Fruit fly (Drosophila melanogaster) whole organism, embryonic: ENCODE measurements around the gene Snx27.

Experiments
- Abd-B ChIP-seq: fragments of 200-800 bp; sonication (Bioruptor generic); optimal IDR thresholded peaks from 2 replicates; lab custom pipeline; 2018; ENCODE audit warnings: missing biosample characterization, mild to moderate bottlenecking, missing genetic modification characterization, moderate library complexity
- Atf6 ChIP-seq: fragments of 200-800 bp; sonication (Bioruptor generic); IDR thresholded peaks from 2 replicates; pipeline ENCODE4 v1.3.6; 2022; ENCODE audit warnings: missing biosample characterization, missing genetic modification characterization
- CG10147 ChIP-seq: fragments of 200-800 bp; sonication (Bioruptor generic); optimal IDR thresholded peaks from 2 replicates; lab custom pipeline; 2019; ENCODE audit warnings: missing biosample characterization, mild to moderate bottlenecking, missing genetic modification characterization, moderate library complexity
- CG10209 ChIP-seq: fragments of 200-800 bp; sonication (Bioruptor generic); optimal IDR thresholded peaks from 3 replicates; lab custom pipeline; 2017; ENCODE audit warnings: missing biosample characterization, mild to moderate bottlenecking, missing genetic modification characterization, missing genetic modification reagents
- CG11085 ChIP-seq: fragments of 200-800 bp; sonication (Bioruptor generic); IDR thresholded peaks from 2 replicates; pipeline ENCODE4 v1.3.6; 2022; ENCODE audit warnings: missing biosample characterization, missing genetic modification characterization
- CG12071 ChIP-seq: fragments of 200-800 bp; sonication (Bioruptor generic); optimal IDR thresholded peaks from 3 replicates; lab custom pipeline; 2018; ENCODE audit warnings: missing biosample characterization, mild to moderate bottlenecking, missing genetic modification characterization
- CG12104 ChIP-seq: fragments of 200-800 bp; sonication (Bioruptor generic); optimal IDR thresholded peaks from 3 replicates; lab custom pipeline; 2016; ENCODE audit warnings: missing biosample characterization, missing genetic modification characterization
- CG12155 ChIP-seq: fragments of 200-800 bp; sonication (Bioruptor generic); optimal IDR thresholded peaks from 3 replicates; lab custom pipeline; 2016; ENCODE audit warnings: missing biosample characterization, missing genetic modification characterization
- CG12659 ChIP-seq: fragments of 200-800 bp; sonication (Bioruptor generic); optimal IDR thresholded peaks from 3 replicates; lab custom pipeline; 2017; ENCODE audit warnings: mild to moderate bottlenecking, missing biosample characterization, missing genetic modification reagents, missing genetic modification characterization
- CG12942 ChIP-seq: fragments of 200-800 bp; sonication (Bioruptor generic); optimal IDR thresholded peaks from 3 replicates; lab custom pipeline; 2016; ENCODE audit warnings: missing biosample characterization, missing genetic modification characterization
- CG14710 ChIP-seq: fragments of 200-800 bp; sonication (Bioruptor generic); optimal IDR thresholded peaks from 3 replicates; lab custom pipeline; 2019; ENCODE audit warnings: missing biosample characterization, mild to moderate bottlenecking, missing genetic modification characterization, moderate library complexity
- CG16779 ChIP-seq: fragments of 200-800 bp; sonication (Bioruptor generic); IDR thresholded peaks from 2 replicates; pipeline ENCODE4 v1.3.6; 2022; ENCODE audit warnings: missing biosample characterization, missing genetic modification characterization
- CG17359 ChIP-seq: fragments of 200-800 bp; sonication (Bioruptor generic); optimal IDR thresholded peaks from 3 replicates; lab custom pipeline; 2018; ENCODE audit warnings: missing biosample characterization, mild to moderate bottlenecking, missing genetic modification characterization, moderate library complexity
- CG18764 ChIP-seq: fragments of 200-800 bp; sonication (Bioruptor generic); optimal IDR thresholded peaks from 3 replicates; lab custom pipeline; 2016; ENCODE audit warnings: missing biosample characterization, missing genetic modification characterization
- CG2120 ChIP-seq: fragments of 200-800 bp; sonication (Bioruptor generic); optimal IDR thresholded peaks from 3 replicates; lab custom pipeline; 2016; ENCODE audit warnings: missing biosample characterization, missing genetic modification characterization
- CG4404 ChIP-seq: fragments of 200-800 bp; sonication (Bioruptor generic); IDR thresholded peaks from 2 replicates; pipeline ENCODE4 v1.3.6; 2022; ENCODE audit warnings: missing biosample characterization, missing genetic modification characterization
- CG5953 ChIP-seq: fragments of 200-800 bp; sonication (Bioruptor generic); IDR thresholded peaks from 2 replicates; pipeline ENCODE4 v1.3.6; 2022; ENCODE audit warnings: missing biosample characterization, missing genetic modification characterization
- CG8281 ChIP-seq: fragments of 200-800 bp; sonication (Bioruptor generic); optimal IDR thresholded peaks from 2 replicates; lab custom pipeline; 2018; ENCODE audit warnings: missing biosample characterization, mild to moderate bottlenecking, missing genetic modification characterization, moderate library complexity
- Camta ChIP-seq: fragments of 200-800 bp; sonication (Bioruptor generic); optimal IDR thresholded peaks from 2 replicates; lab custom pipeline; 2016; ENCODE audit warnings: missing biosample characterization, missing genetic modification characterization
- CkIIα-i1 ChIP-seq: fragments of 200-800 bp; sonication (Bioruptor generic); IDR thresholded peaks from 2 replicates; pipeline ENCODE4 v1.3.6; 2022; ENCODE audit warnings: missing biosample characterization, missing genetic modification characterization
- D ChIP-seq, 2 experiments: fragments of 200-800 bp in 1 of 2; fragments of >200 bp in 1 of 2; sonication (Bioruptor generic) in 1 of 2; optimal IDR thresholded peaks; 2 replicates in 1 of 2; 3 replicates in 1 of 2; lab custom pipeline; 2017; ENCODE audit warnings: mild to moderate bottlenecking in 1 of 2, missing biosample characterization in 1 of 2, missing genetic modification characterization in 1 of 2, missing genetic modification reagents in 1 of 2
- E2f1 ChIP-seq: fragments of 200-800 bp; sonication (Bioruptor generic); IDR thresholded peaks from 2 replicates; pipeline ENCODE4 v1.3.6; 2022; ENCODE audit warnings: missing biosample characterization, missing genetic modification characterization
- Hmr ChIP-seq: fragments of 200-800 bp; sonication (Bioruptor generic); optimal IDR thresholded peaks from 3 replicates; lab custom pipeline; 2017; ENCODE audit warnings: mild to moderate bottlenecking, missing biosample characterization, missing genetic modification reagents, missing genetic modification characterization
- Hr39 ChIP-seq: fragments of >200 bp; optimal IDR thresholded peaks from 2 replicates; lab custom pipeline; 2017
- Meics ChIP-seq: fragments of 200-800 bp; sonication (Bioruptor generic); optimal IDR thresholded peaks from 2 replicates; lab custom pipeline; 2017; ENCODE audit warnings: missing biosample characterization, mild to moderate bottlenecking, missing genetic modification characterization
- NC2β ChIP-seq: fragments of 200-800 bp; sonication (Bioruptor generic); optimal IDR thresholded peaks from 2 replicates; lab custom pipeline; 2016; ENCODE audit warnings: missing biosample characterization, missing genetic modification characterization
- NK7.1 ChIP-seq: fragments of 200-800 bp; sonication (Bioruptor generic); optimal IDR thresholded peaks from 3 replicates; lab custom pipeline; 2016; ENCODE audit warnings: missing biosample characterization, missing genetic modification characterization
- Nf-YA ChIP-seq: fragments of 200-800 bp; sonication (Bioruptor generic); IDR thresholded peaks from 2 replicates; pipeline ENCODE4 v1.3.6; 2022; ENCODE audit warnings: missing biosample characterization, missing genetic modification characterization
- NfI ChIP-seq: fragments of 200-800 bp; sonication (Bioruptor generic); optimal IDR thresholded peaks from 3 replicates; lab custom pipeline; 2018; ENCODE audit warnings: missing biosample characterization, mild to moderate bottlenecking, missing genetic modification characterization, moderate library complexity
- Rx ChIP-seq: fragments of 200-800 bp; sonication (Bioruptor generic); IDR thresholded peaks from 2 replicates; pipeline ENCODE4 v1.3.6; 2022; ENCODE audit warnings: missing biosample characterization, missing genetic modification characterization
- Xbp1 ChIP-seq: fragments of 200-800 bp; sonication (Bioruptor generic); optimal IDR thresholded peaks from 3 replicates; lab custom pipeline; 2016; ENCODE audit warnings: missing biosample characterization, mild to moderate bottlenecking, missing genetic modification characterization
- bsh ChIP-seq, 2 experiments: fragments of 200-800 bp; sonication (Bioruptor generic); optimal IDR thresholded peaks; 2 replicates each; lab custom pipeline; 2017 to 2018; ENCODE audit warnings: mild to moderate bottlenecking in 2 of 2, missing biosample characterization in 2 of 2, missing genetic modification characterization in 2 of 2, moderate library complexity in 1 of 2
- chm ChIP-seq: fragments of 200-800 bp; sonication (Bioruptor generic); IDR thresholded peaks from 2 replicates; pipeline ENCODE4 v1.3.6; 2022; ENCODE audit warnings: missing biosample characterization, missing genetic modification characterization
- dm ChIP-seq: fragments of 200-800 bp; sonication (Bioruptor generic); optimal IDR thresholded peaks from 3 replicates; lab custom pipeline; 2016; ENCODE audit warnings: missing biosample characterization, missing genetic modification characterization
- dysf ChIP-seq: fragments of 200-800 bp; sonication (Bioruptor generic); IDR thresholded peaks from 3 replicates; pipeline ENCODE4 v1.3.6; 2022; ENCODE audit warnings: missing biosample characterization, missing genetic modification characterization
- h ChIP-seq: fragments of >200 bp; optimal IDR thresholded peaks from 2 replicates; lab custom pipeline; 2017
- hkb ChIP-seq, 2 experiments: fragments of 200-800 bp in 1 of 2; fragments of >200 bp in 1 of 2; sonication (Bioruptor generic) in 1 of 2; IDR thresholded peaks in 1 of 2; optimal IDR thresholded peaks in 1 of 2; 2 replicates each; pipeline versions ENCODE4 v1.3.6 to Lab custom; 2017 to 2022; ENCODE audit warnings: missing biosample characterization in 1 of 2, missing genetic modification characterization in 1 of 2
- inv ChIP-seq: fragments of 200-800 bp; sonication (Bioruptor generic); IDR thresholded peaks from 2 replicates; pipeline ENCODE4 v1.3.6; 2022; ENCODE audit warnings: missing biosample characterization, missing genetic modification characterization; ENCODE audit not compliant: partially characterized antibody
- lab ChIP-seq: fragments of 200-800 bp; sonication (Bioruptor generic); optimal IDR thresholded peaks from 3 replicates; lab custom pipeline; 2017; ENCODE audit warnings: missing biosample characterization, missing genetic modification characterization, mild to moderate bottlenecking, moderate library complexity, missing genetic modification reagents
- lov ChIP-seq, 2 experiments: fragments of 200-800 bp in 1 of 2; fragments of >200 bp in 1 of 2; sonication (Bioruptor generic) in 1 of 2; IDR thresholded peaks in 1 of 2; optimal IDR thresholded peaks in 1 of 2; 2 replicates in 1 of 2; 3 replicates in 1 of 2; pipeline versions ENCODE4 v1.3.6 to Lab custom; 2017 to 2022; ENCODE audit warnings: missing biosample characterization in 1 of 2, missing genetic modification characterization in 1 of 2
- nerfin-1 ChIP-seq: fragments of 200-800 bp; sonication (Bioruptor generic); optimal IDR thresholded peaks from 3 replicates; lab custom pipeline; 2019; ENCODE audit warnings: missing biosample characterization, mild to moderate bottlenecking, missing genetic modification characterization, moderate library complexity
- pan ChIP-seq, 4 experiments: fragments of >200 bp in 3 of 4; fragments of 200-800 bp in 1 of 4; sonication (Bioruptor generic) in 1 of 4; optimal IDR thresholded peaks in 3 of 4; IDR thresholded peaks in 1 of 4; 2 replicates each; pipeline versions ENCODE4 v1.3.6 to Lab custom; 2017 to 2022; ENCODE audit warnings: missing biosample characterization in 2 of 4, missing genetic modification characterization in 2 of 4, mixed read lengths in 1 of 4
- sug ChIP-seq: fragments of 200-800 bp; optimal IDR thresholded peaks from 2 replicates; lab custom pipeline; 2019; ENCODE audit warnings: missing biosample characterization, mild to moderate bottlenecking, missing genetic modification characterization, moderate library complexity
- unc-4 ChIP-seq: fragments of 200-800 bp; sonication (Bioruptor generic); IDR thresholded peaks from 2 replicates; pipeline ENCODE4 v1.3.6; 2022; ENCODE audit warnings: missing biosample characterization, missing genetic modification characterization; ENCODE audit not compliant: partially characterized antibody
- vfl ChIP-seq: fragments of 200-800 bp; sonication (Bioruptor generic); optimal IDR thresholded peaks from 2 replicates; lab custom pipeline; 2016; ENCODE audit warnings: missing biosample characterization, missing genetic modification characterization

The Snx27 gene

DNA sequence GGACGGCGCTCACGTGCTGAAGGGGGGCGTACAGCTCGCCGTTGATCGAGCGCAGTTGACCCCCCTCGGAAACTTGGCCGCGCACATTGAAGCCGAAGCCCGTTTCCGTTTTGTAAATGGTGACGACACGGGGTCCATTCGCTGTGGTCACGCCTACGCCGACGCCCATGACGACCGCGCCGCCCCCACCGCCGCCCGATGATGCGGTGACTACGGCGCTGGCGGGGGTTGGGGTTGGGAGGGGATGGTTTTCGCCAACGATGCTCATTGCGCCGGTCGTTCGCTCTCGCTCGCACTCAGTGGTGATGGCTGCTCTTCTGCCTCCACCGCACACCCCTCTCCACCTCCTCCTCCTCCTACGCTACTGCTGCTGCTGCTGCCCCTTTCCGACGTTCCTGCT lies 674 bp downstream of the Snx27 start (continued):
- TF ChIP-seq CG10209 (GFP tag; lab: Kevin White, UChicago) = peak; percentile 21
- TF ChIP-seq Xbp1 (GFP tag; lab: Kevin White, UChicago) = peak; percentile 6
- 0 out of 2 replicates have a peak, but pooled peaks have one; percentile 30 for TF ChIP-seq Atf6 (GFP tag; lab: Robert Waterston, UW)
- TF ChIP-seq pan (optimal IDR thresholded peaks at IDR 0.05; lab: Kevin White, UChicago) = no peak
- TF ChIP-seq pan (GFP tag; optimal IDR thresholded peaks at IDR 0.05 in 1 of 2, IDR thresholded peaks at IDR 0.05 in 1 of 2) = peak in 1 of 2 experiments; percentile 38
- 0 out of 2 replicates have a peak, but pooled peaks have one; percentile 11 for TF ChIP-seq CG4404 (GFP tag; lab: Robert Waterston, UW)
- peak; percentile 4 for TF ChIP-seq CG12071 (GFP tag; lab: Kevin White, UChicago)
- TF ChIP-seq hkb (optimal IDR thresholded peaks at IDR 0.05; lab: Kevin White, UChicago) = no peak
- peak; percentile 54; the same call in 1 of the 2 replicates for TF ChIP-seq hkb (GFP tag; IDR thresholded peaks at IDR 0.05; lab: Robert Waterston, UW)
- TF ChIP-seq NK7.1 (GFP tag; lab: Kevin White, UChicago) = no peak
- TF ChIP-seq CG12942 (GFP tag; lab: Kevin White, UChicago) = peak; percentile 8
- TF ChIP-seq CG11085 (GFP tag; lab: Robert Waterston, UW) = 0 out of 2 replicates have a peak, but pooled peaks have one; percentile 42
- TF ChIP-seq CG5953 = 0 out of 2 replicates have a peak, but pooled peaks have one; percentile 4

DNA sequence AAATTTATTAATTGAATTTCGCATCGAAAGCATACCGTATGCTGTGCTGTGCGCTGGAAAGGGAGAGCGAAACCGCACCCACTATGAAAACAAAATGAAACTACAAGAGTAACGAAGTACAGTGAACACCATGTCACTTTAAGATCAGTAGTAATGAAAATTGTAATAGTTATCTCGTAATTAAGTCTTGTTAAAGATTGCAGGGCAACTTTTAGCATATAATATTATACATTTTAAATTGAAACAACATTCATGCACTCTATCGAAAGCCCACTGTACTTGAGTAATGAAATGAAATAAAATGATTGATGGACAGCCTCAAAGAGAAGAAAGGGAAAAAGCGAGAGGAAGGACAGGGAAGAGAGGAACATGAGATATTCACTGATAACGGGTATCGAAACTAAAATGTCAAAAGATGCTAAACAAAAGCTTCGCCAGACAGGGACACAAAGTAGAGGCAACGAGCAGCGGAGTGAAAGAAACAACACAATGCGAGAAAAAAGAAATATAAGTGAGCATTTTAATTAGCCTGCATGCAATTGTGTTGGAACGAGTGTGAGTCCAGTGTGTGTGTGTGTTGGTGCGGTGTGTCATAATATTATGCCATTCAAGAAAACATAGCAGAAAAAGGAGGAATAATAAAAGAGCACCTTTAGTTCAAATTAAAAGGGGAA lies 2.4 kb downstream of the Snx27 start:
- no peak for TF ChIP-seq lov (optimal IDR thresholded peaks at IDR 0.05; lab: Kevin White, UChicago)
- TF ChIP-seq lov (GFP tag; IDR thresholded peaks at IDR 0.05; lab: Robert Waterston, UW) = no peak
- peak; percentile 75 for TF ChIP-seq Abd-B (GFP tag; lab: Kevin White, UChicago)
- no peak for TF ChIP-seq hkb (optimal IDR thresholded peaks at IDR 0.05; lab: Kevin White, UChicago)
- peak; percentile 76 for TF ChIP-seq hkb (GFP tag; IDR thresholded peaks at IDR 0.05; lab: Robert Waterston, UW)
- TF ChIP-seq CG8281 = peak; percentile 51
- peak; percentile 83 for TF ChIP-seq dysf
- peak; percentile 62 for TF ChIP-seq CG12659 (GFP tag; lab: Kevin White, UChicago)
- peak; percentile 62 for TF ChIP-seq NC2β (GFP tag; lab: Kevin White, UChicago)
- TF ChIP-seq h (lab: Kevin White, UChicago) = no peak
- TF ChIP-seq vfl (GFP tag; lab: Kevin White, UChicago) = no peak
- peak; percentile 69; the same call in 1 of the 2 replicates for TF ChIP-seq CG16779 (GFP tag; lab: Robert Waterston, UW)
- no peak for TF ChIP-seq D (optimal IDR thresholded peaks at IDR 0.05; lab: Kevin White, UChicago)
- TF ChIP-seq D (GFP tag; optimal IDR thresholded peaks at IDR 0.05; lab: Kevin White, UChicago) = peak; percentile 47
- peak; percentile 69 for TF ChIP-seq CG12155 (GFP tag; lab: Kevin White, UChicago)
- peak; percentile 77 for TF ChIP-seq Hmr
- peak; percentile 26 for TF ChIP-seq sug (tag; lab: Kevin White, UChicago)
- peak; percentile 64 to 85 for TF ChIP-seq bsh (GFP tag; optimal IDR thresholded peaks at IDR 0.05; lab: Kevin White, UChicago)
- no peak for TF ChIP-seq unc-4 (GFP tag; lab: Robert Waterston, UW)
- TF ChIP-seq Camta (GFP tag; lab: Kevin White, UChicago) = peak; percentile 38
- peak; percentile 71 for TF ChIP-seq NfI (GFP tag; lab: Kevin White, UChicago)
- TF ChIP-seq Hr39 (lab: Kevin White, UChicago) = no peak
- no peak for TF ChIP-seq inv (GFP tag; lab: Robert Waterston, UW)
- TF ChIP-seq CG2120 (GFP tag; lab: Kevin White, UChicago) = peak; percentile 88
- TF ChIP-seq chm = peak; percentile 72
- peak; percentile 68 for TF ChIP-seq CG10147 (GFP tag; lab: Kevin White, UChicago)
- peak; percentile 57 for TF ChIP-seq E2f1 (GFP tag; lab: Robert Waterston, UW)
- no peak for TF ChIP-seq dm (GFP tag; lab: Kevin White, UChicago)
- peak; percentile 42 for TF ChIP-seq nerfin-1 (tag; lab: Kevin White, UChicago)
- TF ChIP-seq lab (GFP tag; lab: Kevin White, UChicago) = peak; percentile 87
- TF ChIP-seq CG17359 = peak; percentile 82
- peak; percentile 56 for TF ChIP-seq Meics (GFP tag; lab: Kevin White, UChicago)
- TF ChIP-seq CkIIα-i1 (GFP tag; lab: Robert Waterston, UW) = no peak
- no peak for TF ChIP-seq Nf-YA (GFP tag; lab: Robert Waterston, UW)
- TF ChIP-seq CG14710 (tag; lab: Kevin White, UChicago) = peak; percentile 22
- peak; percentile 53; the same call in 1 of the 2 replicates for TF ChIP-seq Rx (GFP tag; lab: Robert Waterston, UW)
- TF ChIP-seq CG12104 (GFP tag; lab: Kevin White, UChicago) = peak; percentile 22
- peak; percentile 26 for TF ChIP-seq CG18764 (GFP tag; lab: Kevin White, UChicago)
